Worm (Caenorhabditis elegans): ENCODE measurements around the gene Y54E2A.4.

- TF ChIP-seq him-1 (tag; optimal IDR thresholded peaks at IDR 0.05) (no peak), W03F9.2 (tag; optimal IDR thresholded peaks at IDR 0.05) (no peak), dao-5 (tag; optimal IDR thresholded peaks at IDR 0.05) (no peak)
Measured at ce11 chrII:14757711-14758110, 3.3 kb downstream of the Y54E2A.4 start, which contains the start of gene Y54E2A.5.

Measured in whole organism, L4/young adult.